Worm (Caenorhabditis elegans) whole organism, L1 larva: ENCODE results near the gene str-88.
A peak's percentile ranks its signal among the peaks of the same experiment; 100 is the strongest.

Experiments
- C04F5.9 ChIP-seq: sonication (generic microtip); optimal IDR thresholded peaks from 2 replicates; lab custom pipeline; 2016; ENCODE audit warnings: missing genetic modification characterization, missing compliant biosample characterization
- C34B4.2 ChIP-seq: sonication (generic microtip); optimal IDR thresholded peaks from 2 replicates; lab custom pipeline; 2017; ENCODE audit warnings: mild to moderate bottlenecking, missing genetic modification characterization, missing compliant biosample characterization
- aha-1 ChIP-seq: fragments of 150-350 bp; optimal IDR thresholded peaks from 2 replicates; lab custom pipeline; 2014; ENCODE audit warnings: missing biosample characterization, missing genetic modification characterization
- alr-1 ChIP-seq: fragments of 200-800 bp; sonication (Bioruptor generic); optimal IDR thresholded peaks from 2 replicates; lab custom pipeline; 2018; ENCODE audit warnings: borderline replicate concordance, mild to moderate bottlenecking, missing genetic modification characterization, missing compliant biosample characterization
- blmp-1 ChIP-seq: fragments of 150-350 bp; optimal IDR thresholded peaks from 2 replicates; lab custom pipeline; 2014; ENCODE audit warnings: missing biosample characterization, missing genetic modification characterization
- ceh-8 ChIP-seq: fragments of 200-800 bp; sonication (Bioruptor generic); optimal IDR thresholded peaks from 2 replicates; lab custom pipeline; 2018; ENCODE audit warnings: mild to moderate bottlenecking, missing genetic modification characterization, moderate library complexity, missing compliant biosample characterization
- ceh-90 ChIP-seq: sonication (generic microtip); optimal IDR thresholded peaks from 2 replicates; lab custom pipeline; 2016; ENCODE audit warnings: missing genetic modification characterization, missing compliant biosample characterization
- ces-1 ChIP-seq: fragments of 150-350 bp; optimal IDR thresholded peaks from 2 replicates; lab custom pipeline; 2014; ENCODE audit warnings: missing biosample characterization, missing genetic modification reagents, missing genetic modification characterization
- dpl-1 ChIP-seq, 3 experiments: fragments of 150-350 bp in 2 of 3; sonication (generic microtip) in 1 of 3; optimal IDR thresholded peaks; 2 replicates each; lab custom pipeline; 2014 to 2017; ENCODE audit warnings: missing biosample characterization in 3 of 3, missing genetic modification characterization in 3 of 3, missing genetic modification reagents in 3 of 3
- dsc-1 ChIP-seq: sonication (generic microtip); optimal IDR thresholded peaks from 2 replicates; lab custom pipeline; 2016; ENCODE audit warnings: mild to moderate bottlenecking, missing genetic modification characterization, missing compliant biosample characterization
- efl-1 ChIP-seq, 4 experiments: fragments of 150-350 bp; optimal IDR thresholded peaks in 3 of 4; peaks in 1 of 4; 1 replicate in 1 of 4; 2 replicates in 3 of 4; lab custom pipeline; 2014; ENCODE audit warnings: missing biosample characterization in 2 of 4, missing genetic modification characterization in 2 of 4, missing genetic modification reagents in 2 of 4
- egl-27 ChIP-seq, 2 experiments: fragments of 150-350 bp in 1 of 2; sonication (generic microtip); optimal IDR thresholded peaks; 3 replicates each; lab custom pipeline; 2017 to 2018; ENCODE audit warnings: missing biosample characterization in 2 of 2, missing genetic modification characterization in 2 of 2, missing genetic modification reagents in 2 of 2
- fkh-4 ChIP-seq: sonication (generic microtip); optimal IDR thresholded peaks from 2 replicates; lab custom pipeline; 2016; ENCODE audit warnings: missing compliant biosample characterization, missing genetic modification characterization, borderline replicate concordance
- fos-1 ChIP-seq: fragments of 150-350 bp; optimal IDR thresholded peaks from 2 replicates; lab custom pipeline; 2014; ENCODE audit warnings: missing biosample characterization, missing genetic modification characterization
- hlh-4 ChIP-seq: sonication (generic microtip); optimal IDR thresholded peaks from 2 replicates; lab custom pipeline; 2016; ENCODE audit warnings: mild to moderate bottlenecking, missing genetic modification characterization, missing compliant biosample characterization
- hpl-2 ChIP-seq: fragments of 150-350 bp; optimal IDR thresholded peaks from 2 replicates; lab custom pipeline; 2014; ENCODE audit warnings: missing biosample characterization, missing genetic modification reagents, missing genetic modification characterization
- isw-1 ChIP-seq: fragments of 200-800 bp; sonication (Bioruptor generic); IDR thresholded peaks from 2 replicates; pipeline ENCODE4 v1.3.6; 2022; ENCODE audit warnings: missing genetic modification characterization, missing compliant biosample characterization
- lin-13 ChIP-seq: fragments of 150-350 bp; optimal IDR thresholded peaks from 2 replicates; lab custom pipeline; 2014; ENCODE audit warnings: missing biosample characterization, missing genetic modification reagents, missing genetic modification characterization
- lin-15B ChIP-seq: fragments of 150-350 bp; sonication (generic microtip); optimal IDR thresholded peaks from 3 replicates; lab custom pipeline; 2014; ENCODE audit warnings: missing biosample characterization, missing genetic modification characterization
- lin-35 ChIP-seq, 2 experiments: fragments of 150-350 bp; optimal IDR thresholded peaks; 2 replicates each; lab custom pipeline; 2014; ENCODE audit warnings: missing biosample characterization in 2 of 2, missing genetic modification characterization in 2 of 2, missing genetic modification reagents in 2 of 2
- lin-39 ChIP-seq: fragments of 150-350 bp; optimal IDR thresholded peaks from 2 replicates; lab custom pipeline; 2014; ENCODE audit warnings: missing biosample characterization, missing genetic modification reagents, missing genetic modification characterization
- lir-3 ChIP-seq: sonication (generic microtip); optimal IDR thresholded peaks from 2 replicates; lab custom pipeline; 2016; ENCODE audit warnings: mild to moderate bottlenecking, missing genetic modification characterization, moderate library complexity, missing compliant biosample characterization; ENCODE audit not compliant: poor library complexity
- mab-9 ChIP-seq: fragments of 200-800 bp; sonication (Bioruptor generic); IDR thresholded peaks from 2 replicates; pipeline ENCODE4 v1.3.6; 2022; ENCODE audit warnings: missing genetic modification reagents, missing genetic modification characterization, missing compliant biosample characterization
- mdl-1 ChIP-seq, 2 experiments: fragments of 150-350 bp; optimal IDR thresholded peaks; 2 replicates each; lab custom pipeline; 2014 to 2017; ENCODE audit warnings: missing biosample characterization in 2 of 2, missing genetic modification characterization in 2 of 2, inconsistent platforms in 1 of 2
- mef-2 ChIP-seq: fragments of 150-350 bp; optimal IDR thresholded peaks from 2 replicates; lab custom pipeline; 2014; ENCODE audit warnings: missing biosample characterization, missing genetic modification characterization
- nhr-11 ChIP-seq: fragments of 150-350 bp; optimal IDR thresholded peaks from 2 replicates; lab custom pipeline; 2014; ENCODE audit warnings: missing biosample characterization, missing genetic modification characterization
- nhr-12 ChIP-seq: sonication (generic microtip); optimal IDR thresholded peaks from 2 replicates; lab custom pipeline; 2017; ENCODE audit warnings: missing biosample characterization, missing genetic modification characterization
- nhr-19 ChIP-seq: fragments of 200-800 bp; sonication (Bioruptor generic); conservative IDR thresholded peaks from 2 replicates; pipeline ENCODE4 v1.3.6; 2022; ENCODE audit warnings: missing genetic modification characterization, missing compliant biosample characterization
- nhr-20 ChIP-seq: sonication (generic microtip); optimal IDR thresholded peaks from 2 replicates; lab custom pipeline; 2016; ENCODE audit warnings: mild to moderate bottlenecking, missing genetic modification characterization, missing compliant biosample characterization
- nhr-28 ChIP-seq: fragments of 150-350 bp; optimal IDR thresholded peaks from 2 replicates; lab custom pipeline; 2014; ENCODE audit warnings: missing biosample characterization, missing genetic modification characterization
- nhr-71 ChIP-seq: sonication (generic microtip); optimal IDR thresholded peaks from 2 replicates; lab custom pipeline; 2016; ENCODE audit warnings: mild to moderate bottlenecking, missing genetic modification characterization, moderate library complexity, missing compliant biosample characterization
- pax-3 ChIP-seq: fragments of 200-800 bp; sonication (Bioruptor generic); optimal IDR thresholded peaks from 2 replicates; lab custom pipeline; 2018; ENCODE audit warnings: mild to moderate bottlenecking, missing genetic modification characterization, moderate library complexity, missing compliant biosample characterization
- rnt-1 ChIP-seq: sonication (generic microtip); optimal IDR thresholded peaks from 2 replicates; lab custom pipeline; 2016; ENCODE audit warnings: mild to moderate bottlenecking, missing genetic modification characterization, moderate library complexity, missing compliant biosample characterization
- skn-1 ChIP-seq: fragments of 150-350 bp; optimal IDR thresholded peaks from 2 replicates; lab custom pipeline; 2014; ENCODE audit warnings: missing biosample characterization, missing genetic modification characterization
- snpc-4 ChIP-seq: fragments of 150-350 bp; optimal IDR thresholded peaks from 2 replicates; lab custom pipeline; 2014; ENCODE audit warnings: missing biosample characterization, missing genetic modification characterization
- snu-23 ChIP-seq: sonication (generic microtip); optimal IDR thresholded peaks from 2 replicates; lab custom pipeline; 2016; ENCODE audit warnings: missing genetic modification characterization, missing compliant biosample characterization
- sptf-1 ChIP-seq: fragments of 150-350 bp; optimal IDR thresholded peaks from 2 replicates; lab custom pipeline; 2014; ENCODE audit warnings: missing biosample characterization, missing genetic modification characterization
- tbx-2 ChIP-seq: sonication (generic microtip); optimal IDR thresholded peaks from 2 replicates; lab custom pipeline; 2016; ENCODE audit warnings: missing genetic modification characterization, missing compliant biosample characterization
- tlp-1 ChIP-seq: fragments of 150-350 bp; optimal IDR thresholded peaks from 2 replicates; lab custom pipeline; 2014; ENCODE audit warnings: missing biosample characterization, missing genetic modification characterization
- unc-130 ChIP-seq: fragments of 150-350 bp; optimal IDR thresholded peaks from 2 replicates; lab custom pipeline; 2017; ENCODE audit warnings: missing biosample characterization, missing genetic modification characterization, inconsistent platforms
- unc-62 ChIP-seq: fragments of 150-350 bp; optimal IDR thresholded peaks from 2 replicates; lab custom pipeline; 2014; ENCODE audit warnings: missing biosample characterization, missing genetic modification reagents, missing genetic modification characterization
- unc-86 ChIP-seq: sonication (generic microtip); optimal IDR thresholded peaks from 2 replicates; lab custom pipeline; 2016; ENCODE audit warnings: missing genetic modification characterization, missing compliant biosample characterization
- vab-15 ChIP-seq: sonication (generic microtip); optimal IDR thresholded peaks from 2 replicates; lab custom pipeline; 2017; ENCODE audit warnings: missing genotype, mild to moderate bottlenecking, missing genetic modification characterization, missing compliant biosample characterization
- xbp-1 ChIP-seq: sonication (generic microtip); optimal IDR thresholded peaks from 2 replicates; lab custom pipeline; 2016; ENCODE audit warnings: missing genetic modification characterization, missing compliant biosample characterization
- zip-4 ChIP-seq: fragments of 200-800 bp; sonication (Bioruptor generic); optimal IDR thresholded peaks from 2 replicates; lab custom pipeline; 2018; ENCODE audit warnings: mild to moderate bottlenecking, missing genetic modification characterization, moderate library complexity, missing compliant biosample characterization

Gene str-88

DNA sequence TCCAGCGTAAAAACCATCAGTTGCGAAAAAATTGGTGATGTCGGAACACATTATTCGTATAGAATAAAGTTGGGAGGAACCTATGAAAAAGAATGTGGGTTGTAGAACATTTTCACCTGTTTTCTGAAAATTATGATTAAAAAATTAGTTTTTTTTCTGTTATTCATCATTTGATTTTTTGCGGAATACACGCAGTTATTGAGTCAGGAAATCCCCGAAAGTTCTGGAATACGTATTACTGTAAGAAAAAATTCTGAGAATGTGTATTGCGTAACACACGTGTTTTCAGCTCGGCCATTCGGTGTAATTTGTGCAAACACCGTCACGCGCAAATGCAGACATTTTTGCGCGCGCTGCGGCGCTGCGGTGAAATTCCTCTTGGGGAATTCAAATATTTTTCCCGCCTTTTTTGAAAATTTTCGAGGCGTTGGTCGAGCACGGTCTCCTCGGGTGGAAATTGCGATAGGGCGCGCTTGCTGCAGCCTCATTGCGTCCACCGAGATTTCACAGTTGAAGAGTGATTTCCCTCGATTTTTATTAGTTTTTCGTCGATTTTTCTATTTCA lies 5.3 kb upstream of the str-88 start, which contains the start of gene srh-170 (continued):
- TF ChIP-seq nhr-19 (GFP tag; lab: Robert Waterston, UW), result no peak
- no peak for TF ChIP-seq pax-3
- TF ChIP-seq mef-2, result no peak
- TF ChIP-seq fos-1 (tag; lab: Kevin White, UChicago), result no peak
- TF ChIP-seq egl-27 (tag; optimal IDR thresholded peaks at IDR 0.05; lab: Kevin White, UChicago), result no peak
- no peak for TF ChIP-seq mdl-1 (tag; optimal IDR thresholded peaks at IDR 0.05; lab: Kevin White, UChicago)
- TF ChIP-seq aha-1 (tag; lab: Kevin White, UChicago), result no peak
- TF ChIP-seq mab-9, result no peak
- no peak for TF ChIP-seq lin-35 (GFP tag; optimal IDR thresholded peaks at IDR 0.05; lab: Kevin White, UChicago)
- no peak for TF ChIP-seq lin-13 (GFP tag; lab: Kevin White, UChicago)
- no peak for TF ChIP-seq unc-130
- TF ChIP-seq rnt-1 (tag; lab: Kevin White, UChicago), result no peak
- no peak for TF ChIP-seq zip-4
- TF ChIP-seq snpc-4 (tag; lab: Kevin White, UChicago), result no peak
- TF ChIP-seq unc-86 (tag; lab: Kevin White, UChicago), result no peak
- TF ChIP-seq tlp-1 (tag; lab: Kevin White, UChicago), result no peak
- TF ChIP-seq lin-39 (tag; lab: Kevin White, UChicago), result no peak
- no peak for TF ChIP-seq sptf-1 (tag; lab: Kevin White, UChicago)
- no peak for TF ChIP-seq hpl-2 (GFP tag; lab: Kevin White, UChicago)
- TF ChIP-seq snu-23, result peak; percentile 23
- TF ChIP-seq nhr-12, result no peak
- TF ChIP-seq nhr-11 (tag; lab: Kevin White, UChicago), result no peak
- no peak for TF ChIP-seq skn-1 (tag; lab: Kevin White, UChicago)
- TF ChIP-seq dsc-1 (tag; lab: Kevin White, UChicago), result no peak
- no peak for TF ChIP-seq vab-15 (tag; lab: Kevin White, UChicago)
- no peak for TF ChIP-seq blmp-1
- TF ChIP-seq nhr-71, result peak; percentile 11
- no peak for TF ChIP-seq ces-1 (GFP tag; lab: Kevin White, UChicago)
- no peak for TF ChIP-seq lir-3
- no peak for TF ChIP-seq unc-62 (GFP tag; lab: Kevin White, UChicago)
- no peak for TF ChIP-seq nhr-28
- TF ChIP-seq nhr-20 (tag; lab: Kevin White, UChicago), result no peak
- TF ChIP-seq alr-1 (tag; lab: Kevin White, UChicago), result no peak
- peak; percentile 35 to 73 for TF ChIP-seq efl-1 (optimal IDR thresholded peaks at IDR 0.05; lab: Kevin White, UChicago)
- peak; percentile 46 to 72 for TF ChIP-seq efl-1 (GFP tag; optimal IDR thresholded peaks at IDR 0.05 in 1 of 2; lab: Kevin White, UChicago)
- TF ChIP-seq tbx-2 (tag; lab: Kevin White, UChicago), result no peak
- TF ChIP-seq isw-1, result 0 out of 2 replicates have a peak, but pooled peaks have one; percentile 16
- no peak for TF ChIP-seq C04F5.9
- no peak for TF ChIP-seq xbp-1 (tag; lab: Kevin White, UChicago)
- peak in 2 of 3 experiments; percentile 16 to 52 for TF ChIP-seq dpl-1 (GFP tag; optimal IDR thresholded peaks at IDR 0.05; lab: Kevin White, UChicago)
- TF ChIP-seq ceh-90 (tag; lab: Kevin White, UChicago), result no peak
- no peak for TF ChIP-seq lin-15B (tag; lab: Kevin White, UChicago)
- no peak for TF ChIP-seq hlh-4 (tag; lab: Kevin White, UChicago)
- no peak for TF ChIP-seq C34B4.2 (tag; lab: Kevin White, UChicago)

DNA sequence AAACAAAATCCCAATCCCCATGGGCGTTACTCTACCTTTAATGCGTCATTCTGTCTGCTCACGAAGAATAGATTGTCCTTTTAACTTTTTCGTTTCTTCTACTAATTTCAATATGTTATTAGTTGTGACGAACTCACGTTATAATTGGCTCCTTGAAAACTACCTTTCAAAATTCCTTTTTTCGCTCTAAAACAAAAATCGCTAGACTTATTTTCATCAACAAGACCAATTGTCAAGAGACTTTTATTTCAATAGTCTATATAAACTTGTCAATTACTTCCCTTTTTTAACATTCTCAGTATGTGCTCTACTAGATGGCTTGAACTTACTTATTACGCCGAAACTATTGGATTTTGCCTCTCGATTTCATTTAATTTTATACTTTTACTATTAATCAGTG lies 1.1 kb upstream of the str-88 start, which contains the start of gene str-102:
TSS of gene str-102 (plus strand) at position 301 of the 400 bp plus-strand sequence.
- peak; percentile 72 for TF ChIP-seq ceh-8 (GFP tag; lab: Kevin White, UChicago)
- TF ChIP-seq fkh-4 (tag; lab: Kevin White, UChicago), result no peak
